Fruit fly (Drosophila melanogaster) whole organism, embryonic: ENCODE data around the gene Spn27A.

Experiments used
- Adf1 ChIP-seq: fragments of 200-800 bp; sonication (Bioruptor generic); IDR thresholded peaks from 2 replicates; pipeline ENCODE4 v1.3.6; 2022; ENCODE audit warnings: missing biosample characterization, missing genetic modification characterization
- Atf6 ChIP-seq: fragments of 200-800 bp; sonication (Bioruptor generic); IDR thresholded peaks from 2 replicates; pipeline ENCODE4 v1.3.6; 2022; ENCODE audit warnings: missing biosample characterization, missing genetic modification characterization
- BtbVII ChIP-seq: fragments of 200-800 bp; sonication (Bioruptor generic); optimal IDR thresholded peaks from 3 replicates; lab custom pipeline; 2017; ENCODE audit warnings: missing biosample characterization, mild to moderate bottlenecking, missing genetic modification characterization
- CG10147 ChIP-seq: fragments of 200-800 bp; sonication (Bioruptor generic); optimal IDR thresholded peaks from 2 replicates; lab custom pipeline; 2019; ENCODE audit warnings: missing biosample characterization, mild to moderate bottlenecking, missing genetic modification characterization, moderate library complexity
- CG10209 ChIP-seq: fragments of 200-800 bp; sonication (Bioruptor generic); optimal IDR thresholded peaks from 3 replicates; lab custom pipeline; 2017; ENCODE audit warnings: missing biosample characterization, mild to moderate bottlenecking, missing genetic modification characterization, missing genetic modification reagents
- CG12071 ChIP-seq: fragments of 200-800 bp; sonication (Bioruptor generic); optimal IDR thresholded peaks from 3 replicates; lab custom pipeline; 2018; ENCODE audit warnings: missing biosample characterization, mild to moderate bottlenecking, missing genetic modification characterization
- CG12391 ChIP-seq: fragments of 200-800 bp; sonication (Bioruptor generic); optimal IDR thresholded peaks from 3 replicates; lab custom pipeline; 2018; ENCODE audit warnings: missing biosample characterization, mild to moderate bottlenecking, missing genetic modification characterization, moderate library complexity
- CG12659 ChIP-seq: fragments of 200-800 bp; sonication (Bioruptor generic); optimal IDR thresholded peaks from 3 replicates; lab custom pipeline; 2017; ENCODE audit warnings: mild to moderate bottlenecking, missing biosample characterization, missing genetic modification reagents, missing genetic modification characterization
- CG13123 ChIP-seq: fragments of 200-800 bp; sonication (Bioruptor generic); optimal IDR thresholded peaks from 2 replicates; lab custom pipeline; 2016; ENCODE audit warnings: missing biosample characterization, missing genetic modification characterization
- CG13424 ChIP-seq: fragments of 200-800 bp; sonication (Bioruptor generic); optimal IDR thresholded peaks from 2 replicates; lab custom pipeline; 2019; ENCODE audit warnings: missing biosample characterization, mild to moderate bottlenecking, missing genetic modification characterization, moderate library complexity
- CG14014 ChIP-seq: fragments of 200-800 bp; sonication (Bioruptor generic); IDR thresholded peaks from 2 replicates; pipeline ENCODE4 v1.3.6; 2022; ENCODE audit warnings: missing biosample characterization, missing genetic modification characterization
- CG17802 ChIP-seq: fragments of 200-800 bp; sonication (Bioruptor generic); optimal IDR thresholded peaks from 2 replicates; lab custom pipeline; 2018; ENCODE audit warnings: missing biosample characterization, mild to moderate bottlenecking, missing genetic modification characterization, moderate library complexity
- CG32772 ChIP-seq: fragments of 200-800 bp; sonication (Bioruptor generic); IDR thresholded peaks from 2 replicates; pipeline ENCODE4 v1.3.6; 2022; ENCODE audit warnings: missing biosample characterization, missing genetic modification characterization
- CG6791 ChIP-seq: fragments of 200-800 bp; sonication (Bioruptor generic); IDR thresholded peaks from 3 replicates; pipeline ENCODE4 v1.3.6; 2022; ENCODE audit warnings: missing biosample characterization, missing genetic modification characterization; ENCODE audit not compliant: partially characterized antibody
- CG9797 ChIP-seq: fragments of 200-800 bp; sonication (Bioruptor generic); optimal IDR thresholded peaks from 3 replicates; lab custom pipeline; 2018; ENCODE audit warnings: missing biosample characterization, mild to moderate bottlenecking, missing genetic modification characterization
- CG9932 ChIP-seq: fragments of 200-800 bp; sonication (Bioruptor generic); IDR thresholded peaks from 2 replicates; pipeline ENCODE4 v1.3.6; 2022; ENCODE audit warnings: missing biosample characterization, missing genetic modification characterization
- Camta ChIP-seq: fragments of 200-800 bp; sonication (Bioruptor generic); optimal IDR thresholded peaks from 2 replicates; lab custom pipeline; 2016; ENCODE audit warnings: missing biosample characterization, missing genetic modification characterization
- Dip3 ChIP-seq: fragments of 200-800 bp; sonication (Bioruptor generic); optimal IDR thresholded peaks from 3 replicates; lab custom pipeline; 2016; ENCODE audit warnings: missing biosample characterization, missing genetic modification characterization
- Dll ChIP-seq: fragments of 200-800 bp; sonication (Bioruptor generic); IDR thresholded peaks from 4 replicates; pipeline ENCODE4 v1.3.6; 2022; ENCODE audit warnings: missing biosample characterization, missing genetic modification characterization; ENCODE audit not compliant: partially characterized antibody
- E2f2 ChIP-seq: fragments of 200-800 bp; sonication (Bioruptor generic); IDR thresholded peaks from 2 replicates; pipeline ENCODE4 v1.3.6; 2022; ENCODE audit warnings: missing biosample characterization, missing genetic modification characterization
- Elba2 ChIP-seq: fragments of 200-800 bp; sonication (Bioruptor generic); optimal IDR thresholded peaks from 3 replicates; lab custom pipeline; 2016; ENCODE audit warnings: missing biosample characterization, missing genetic modification characterization
- Ets65A ChIP-seq: fragments of 200-800 bp; sonication (Bioruptor generic); peaks from one replicate; lab custom pipeline; 2016; ENCODE audit warnings: missing biosample characterization, missing genetic modification characterization
- HLH3B ChIP-seq: fragments of 200-800 bp; sonication (Bioruptor generic); IDR thresholded peaks from 2 replicates; pipeline ENCODE4 v1.3.6; 2022; ENCODE audit warnings: missing biosample characterization, missing genetic modification characterization
- Hr39 ChIP-seq: fragments of >200 bp; optimal IDR thresholded peaks from 2 replicates; lab custom pipeline; 2017
- Lhr ChIP-seq: fragments of 200-800 bp; sonication (Bioruptor generic); optimal IDR thresholded peaks from 3 replicates; lab custom pipeline; 2017; ENCODE audit warnings: mild to moderate bottlenecking, missing biosample characterization, missing genetic modification reagents, missing genetic modification characterization
- MBD-R2 ChIP-seq: fragments of 200-800 bp; sonication (Bioruptor generic); IDR thresholded peaks from 2 replicates; pipeline ENCODE4 v1.3.6; 2022; ENCODE audit warnings: missing biosample characterization, missing genetic modification characterization
- Oaz ChIP-seq: fragments of 200-800 bp; sonication (Bioruptor generic); IDR thresholded peaks from 2 replicates; pipeline ENCODE4 v1.3.6; 2022; ENCODE audit warnings: missing biosample characterization, missing genetic modification characterization
- Scr ChIP-seq: fragments of 200-800 bp; sonication (Bioruptor generic); IDR thresholded peaks from 2 replicates; pipeline ENCODE4 v1.3.6; 2022; ENCODE audit warnings: missing biosample characterization, missing genetic modification characterization; ENCODE audit not compliant: partially characterized antibody
- TFAM ChIP-seq: fragments of 200-800 bp; sonication (Bioruptor generic); optimal IDR thresholded peaks from 2 replicates; lab custom pipeline; 2017; ENCODE audit warnings: missing biosample characterization, missing genetic modification characterization, inconsistent platforms
- Xrp1 ChIP-seq: fragments of 200-800 bp; sonication (Bioruptor generic); IDR thresholded peaks from 2 replicates; pipeline ENCODE4 v1.3.6; 2022; ENCODE audit warnings: missing biosample characterization, missing genetic modification characterization
- ara ChIP-seq: fragments of 200-800 bp; sonication (Bioruptor generic); IDR thresholded peaks from 2 replicates; pipeline ENCODE4 v1.3.6; 2022; ENCODE audit warnings: missing biosample characterization, missing genetic modification characterization
- bbx ChIP-seq: fragments of 200-800 bp; sonication (Bioruptor generic); IDR thresholded peaks from 2 replicates; pipeline ENCODE4 v1.3.6; 2022; ENCODE audit warnings: missing biosample characterization, missing genetic modification characterization; ENCODE audit not compliant: partially characterized antibody
- cwo ChIP-seq: fragments of 200-800 bp; sonication (Bioruptor generic); optimal IDR thresholded peaks from 3 replicates; lab custom pipeline; 2017; ENCODE audit warnings: missing biosample characterization, missing genetic modification characterization, mild to moderate bottlenecking, moderate library complexity, missing genetic modification reagents
- dmrt11E ChIP-seq: fragments of 200-800 bp; sonication (Bioruptor generic); optimal IDR thresholded peaks from 3 replicates; lab custom pipeline; 2018; ENCODE audit warnings: missing biosample characterization, mild to moderate bottlenecking, missing genetic modification characterization, moderate library complexity
- dpn ChIP-seq, 2 experiments: fragments of 200-800 bp; sonication (Bioruptor generic); optimal IDR thresholded peaks; 3 replicates each; lab custom pipeline; 2016; ENCODE audit warnings: missing biosample characterization in 2 of 2, missing genetic modification characterization in 2 of 2
- en ChIP-seq: fragments of 200-800 bp; sonication (Bioruptor generic); optimal IDR thresholded peaks from 2 replicates; lab custom pipeline; 2016; ENCODE audit warnings: missing biosample characterization, missing genetic modification characterization
- kah ChIP-seq: fragments of 200-800 bp; sonication (Bioruptor generic); optimal IDR thresholded peaks from 2 replicates; lab custom pipeline; 2018; ENCODE audit warnings: missing biosample characterization, mild to moderate bottlenecking, missing genetic modification characterization
- lbe ChIP-seq: fragments of 200-800 bp; sonication (Bioruptor generic); optimal IDR thresholded peaks from 2 replicates; lab custom pipeline; 2016; ENCODE audit warnings: missing biosample characterization, mild to moderate bottlenecking, missing genetic modification characterization
- lov ChIP-seq, 2 experiments: fragments of 200-800 bp in 1 of 2; fragments of >200 bp in 1 of 2; sonication (Bioruptor generic) in 1 of 2; IDR thresholded peaks in 1 of 2; optimal IDR thresholded peaks in 1 of 2; 2 replicates in 1 of 2; 3 replicates in 1 of 2; pipeline versions ENCODE4 v1.3.6 to Lab custom; 2017 to 2022; ENCODE audit warnings: missing biosample characterization in 1 of 2, missing genetic modification characterization in 1 of 2
- onecut ChIP-seq: fragments of 200-800 bp; sonication (Bioruptor generic); IDR thresholded peaks from 2 replicates; pipeline ENCODE4 v1.3.6; 2022; ENCODE audit warnings: missing biosample characterization, missing genetic modification characterization
- p53 ChIP-seq: fragments of 200-800 bp; sonication (Bioruptor generic); optimal IDR thresholded peaks from 2 replicates; lab custom pipeline; 2016; ENCODE audit warnings: missing biosample characterization, missing genetic modification characterization
- pan ChIP-seq, 4 experiments: fragments of >200 bp in 3 of 4; fragments of 200-800 bp in 1 of 4; sonication (Bioruptor generic) in 1 of 4; optimal IDR thresholded peaks in 3 of 4; IDR thresholded peaks in 1 of 4; 2 replicates each; pipeline versions ENCODE4 v1.3.6 to Lab custom; 2017 to 2022; ENCODE audit warnings: missing biosample characterization in 2 of 4, missing genetic modification characterization in 2 of 4, mixed read lengths in 1 of 4
- peb ChIP-seq: fragments of 200-800 bp; sonication (Bioruptor generic); IDR thresholded peaks from 2 replicates; pipeline ENCODE4 v1.3.6; 2022; ENCODE audit warnings: missing biosample characterization, missing genetic modification characterization
- pnt ChIP-seq: fragments of 200-800 bp; sonication (Bioruptor generic); optimal IDR thresholded peaks from 3 replicates; lab custom pipeline; 2016; ENCODE audit warnings: missing biosample characterization, missing genetic modification characterization
- run ChIP-seq: fragments of 200-800 bp; sonication (Bioruptor generic); optimal IDR thresholded peaks from 3 replicates; lab custom pipeline; 2018; ENCODE audit warnings: missing biosample characterization, mild to moderate bottlenecking, missing genetic modification characterization
- seq ChIP-seq: fragments of 200-800 bp; sonication (Bioruptor generic); IDR thresholded peaks from 2 replicates; pipeline ENCODE4 v1.3.6; 2022; ENCODE audit warnings: missing biosample characterization, missing genetic modification characterization
- shn ChIP-seq: fragments of 200-800 bp; sonication (Bioruptor generic); optimal IDR thresholded peaks from 3 replicates; lab custom pipeline; 2016; ENCODE audit warnings: missing biosample characterization, missing genetic modification characterization
- trem ChIP-seq: fragments of 200-800 bp; optimal IDR thresholded peaks from 3 replicates; lab custom pipeline; 2019; ENCODE audit warnings: missing biosample characterization, mild to moderate bottlenecking, missing genetic modification characterization, moderate library complexity
- vvl ChIP-seq: fragments of 200-800 bp; sonication (Bioruptor generic); IDR thresholded peaks from 2 replicates; pipeline ENCODE4 v1.3.6; 2022; ENCODE audit warnings: missing biosample characterization, missing genetic modification characterization

Gene Spn27A

dm6 chr2L:6649085-6649754 is 23.9 kb downstream of the Spn27A start, which contains the start of the genes CG31635 and Tango1 (continued):
- TF ChIP-seq peb = no peak
- 0 out of 2 replicates have a peak, but pooled peaks have one; percentile 24 for TF ChIP-seq Xrp1 (GFP tag; lab: Robert Waterston, UW)
- no peak for TF ChIP-seq Oaz (GFP tag; lab: Robert Waterston, UW)
- no peak for TF ChIP-seq lbe
- TF ChIP-seq E2f2 = peak; percentile 76
- TF ChIP-seq pan (optimal IDR thresholded peaks at IDR 0.05; lab: Kevin White, UChicago) = no peak
- TF ChIP-seq pan (GFP tag; optimal IDR thresholded peaks at IDR 0.05 in 1 of 2, IDR thresholded peaks at IDR 0.05 in 1 of 2) = peak in 1 of 2 experiments; percentile 12
- TF ChIP-seq Adf1 (GFP tag; lab: Robert Waterston, UW) = peak; percentile 34; the same call in 1 of the 2 replicates
- peak; percentile 97 for TF ChIP-seq CG9797 (GFP tag; lab: Kevin White, UChicago)
- TF ChIP-seq CG9932 (GFP tag; lab: Robert Waterston, UW) = 0 out of 2 replicates have a peak, but pooled peaks have one; percentile 40
- peak; percentile 12 for TF ChIP-seq Dip3 (GFP tag; lab: Kevin White, UChicago)
- TF ChIP-seq dpn (GFP tag; optimal IDR thresholded peaks at IDR 0.05; lab: Kevin White, UChicago) = no peak
- no peak for TF ChIP-seq ara
- no peak for TF ChIP-seq shn (GFP tag; lab: Kevin White, UChicago)
- no peak for TF ChIP-seq CG14014 (GFP tag; lab: Robert Waterston, UW)
- peak; percentile 7 for TF ChIP-seq CG13424 (tag; lab: Kevin White, UChicago)
- peak; percentile 73 for TF ChIP-seq Lhr (GFP tag; lab: Kevin White, UChicago)
- no peak for TF ChIP-seq CG13123 (GFP tag; lab: Kevin White, UChicago)
- peak; percentile 50 for TF ChIP-seq CG12391 (tag; lab: Kevin White, UChicago)
- TF ChIP-seq kah (GFP tag; lab: Kevin White, UChicago) = no peak
- peak; percentile 80 for TF ChIP-seq Ets65A (GFP tag; lab: Kevin White, UChicago)
- 0 out of 2 replicates have a peak, but pooled peaks have one; percentile 25 for TF ChIP-seq Atf6 (GFP tag; lab: Robert Waterston, UW)
- no peak for TF ChIP-seq pnt (GFP tag; lab: Kevin White, UChicago)
- peak; percentile 71 for TF ChIP-seq CG12659 (GFP tag; lab: Kevin White, UChicago)
- TF ChIP-seq MBD-R2 (GFP tag; lab: Robert Waterston, UW) = peak; percentile 66
- peak; percentile 62 for TF ChIP-seq vvl

dm6 chr2L:6648163-6648628 is 25.0 kb downstream of the Spn27A start:
- TF ChIP-seq trem (tag; lab: Kevin White, UChicago) (peak; percentile 90), CG10147 (peak; percentile 96), Hr39 (no peak), lov (optimal IDR thresholded peaks at IDR 0.05; lab: Kevin White, UChicago) (no peak), lov (GFP tag; IDR thresholded peaks at IDR 0.05; lab: Robert Waterston, UW) (peak; percentile 86), run (tag; lab: Kevin White, UChicago) (peak; percentile 93), CG17802 (tag; lab: Kevin White, UChicago) (peak; percentile 91), bbx (GFP tag; lab: Robert Waterston, UW) (no peak), CG32772 (GFP tag; lab: Robert Waterston, UW) (peak; percentile 89), BtbVII (GFP tag; lab: Kevin White, UChicago) (peak; percentile 96), CG10209 (GFP tag; lab: Kevin White, UChicago) (peak; percentile 96), TFAM (GFP tag; lab: Kevin White, UChicago) (peak; percentile 47), seq (GFP tag; lab: Robert Waterston, UW) (peak; percentile 96), p53 (GFP tag; lab: Kevin White, UChicago) (peak; percentile 83), HLH3B (GFP tag; lab: Robert Waterston, UW) (peak; percentile 89), dmrt11E (tag; lab: Kevin White, UChicago) (peak; percentile 93), Scr (GFP tag; lab: Robert Waterston, UW) (no peak), Elba2 (GFP tag; lab: Kevin White, UChicago) (peak; percentile 40), cwo (peak; percentile 94), Dll (no peak; the same call in 3 of the 4 replicates), en (peak; percentile 90), onecut (GFP tag; lab: Robert Waterston, UW) (peak; percentile 83), Camta (GFP tag; lab: Kevin White, UChicago) (peak; percentile 94), CG6791 (GFP tag; lab: Robert Waterston, UW) (no peak), CG12071 (peak; percentile 85)
